Worm (Caenorhabditis elegans) whole organism, L4 larva: ENCODE data around the gene R13D11.4.

ENCODE experiments used
- R02D3.7 ChIP-seq: fragments of 150-350 bp; sonication (generic microtip); optimal IDR thresholded peaks from 3 replicates; lab custom pipeline; 2014; ENCODE audit warnings: missing biosample characterization, missing genetic modification characterization
- T26A8.4 ChIP-seq: fragments of 200-800 bp; sonication (Bioruptor generic); IDR thresholded peaks from 2 replicates; pipeline ENCODE4 v1.3.6; 2022; ENCODE audit warnings: missing genetic modification characterization, missing compliant biosample characterization
- ceh-28 ChIP-seq: fragments of 150-350 bp; optimal IDR thresholded peaks from 2 replicates; lab custom pipeline; 2014; ENCODE audit warnings: missing biosample characterization, missing genetic modification reagents, missing genetic modification characterization
- dpl-1 ChIP-seq: fragments of 150-350 bp; optimal IDR thresholded peaks from 2 replicates; lab custom pipeline; 2014; ENCODE audit warnings: missing biosample characterization, missing genetic modification reagents, missing genetic modification characterization
- fkh-10 ChIP-seq: fragments of 150-350 bp; optimal IDR thresholded peaks from 2 replicates; lab custom pipeline; 2014; ENCODE audit warnings: missing biosample characterization, missing genetic modification reagents, missing genetic modification characterization
- gei-8 ChIP-seq: fragments of 200-800 bp; sonication (Bioruptor generic); optimal IDR thresholded peaks from 2 replicates; lab custom pipeline; 2018; ENCODE audit warnings: mild to moderate bottlenecking, missing genetic modification characterization, missing compliant biosample characterization
- jun-1 ChIP-seq: fragments of 150-350 bp; optimal IDR thresholded peaks from 2 replicates; lab custom pipeline; 2014; ENCODE audit warnings: missing biosample characterization, missing genetic modification reagents, missing genetic modification characterization
- lin-13 ChIP-seq: fragments of 150-350 bp; optimal IDR thresholded peaks from 2 replicates; lab custom pipeline; 2014; ENCODE audit warnings: missing biosample characterization, missing genetic modification reagents, missing genetic modification characterization
- lsy-2 ChIP-seq, 2 experiments: fragments of 150-350 bp in 1 of 2; sonication (generic microtip) in 1 of 2; optimal IDR thresholded peaks; 2 replicates each; lab custom pipeline; 2014 to 2017; ENCODE audit warnings: missing biosample characterization in 2 of 2, missing genetic modification characterization in 2 of 2
- mxl-3 ChIP-seq: fragments of 200-800 bp; sonication (Bioruptor generic); optimal IDR thresholded peaks from 2 replicates; lab custom pipeline; 2018; ENCODE audit warnings: mild to moderate bottlenecking, missing genetic modification characterization, missing compliant biosample characterization
- nhr-41 ChIP-seq: fragments of 200-800 bp; sonication (Bioruptor generic); IDR thresholded peaks from 2 replicates; pipeline ENCODE4 v1.3.6; 2022; ENCODE audit warnings: missing genetic modification reagents, missing genetic modification characterization, missing compliant biosample characterization
- skn-1 ChIP-seq: fragments of 150-350 bp; optimal IDR thresholded peaks from 2 replicates; lab custom pipeline; 2014; ENCODE audit warnings: missing biosample characterization, missing genetic modification characterization
- zag-1 ChIP-seq: fragments of 150-350 bp; optimal IDR thresholded peaks from 2 replicates; lab custom pipeline; 2014; ENCODE audit warnings: missing biosample characterization, missing genetic modification characterization

DNA sequence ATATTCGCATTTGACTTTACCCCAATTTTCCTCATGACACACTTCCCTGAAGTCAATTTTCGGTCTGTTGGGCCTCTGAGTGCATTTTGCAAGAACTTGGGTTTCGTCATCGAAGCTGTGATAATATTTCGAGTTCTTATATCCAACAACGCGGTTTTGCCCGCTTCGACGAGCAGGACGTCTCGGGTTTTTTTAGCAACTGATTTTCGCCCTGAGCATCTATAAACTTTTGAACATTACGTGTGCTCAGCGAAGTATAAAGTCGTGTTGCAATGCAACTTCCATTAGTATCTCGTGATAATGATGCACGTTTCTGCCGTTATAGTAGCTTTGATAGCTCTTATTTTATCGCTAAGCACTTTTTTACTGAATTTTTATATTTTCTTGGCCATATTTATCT is 30.6 kb upstream of the R13D11.4 start, which contains the start of gene srbc-60:
- TF ChIP-seq jun-1 (tag; lab: Kevin White, UChicago) (no peak), nhr-41 (GFP tag; lab: Robert Waterston, UW) (no peak), lsy-2 (tag; optimal IDR thresholded peaks at IDR 0.05; lab: Kevin White, UChicago) (no peak), T26A8.4 (GFP tag; lab: Robert Waterston, UW) (no peak), mxl-3 (GFP tag; lab: Kevin White, UChicago) (no peak), skn-1 (tag; lab: Kevin White, UChicago) (no peak), R02D3.7 (tag; lab: Kevin White, UChicago) (no peak), dpl-1 (GFP tag; lab: Kevin White, UChicago) (no peak), ceh-28 (tag; lab: Kevin White, UChicago) (no peak), zag-1 (tag; lab: Kevin White, UChicago) (no peak), gei-8 (no peak), fkh-10 (GFP tag; lab: Kevin White, UChicago) (no peak), lin-13 (no peak)
